Fruit fly (Drosophila melanogaster) Kc167 (cell line): Measurements from ENCODE around the gene CG8765.

Source experiments
- Sin3A ChIP-seq: fragments of >200 bp; optimal IDR thresholded peaks from 2 replicates; lab custom pipeline; 2018; ENCODE audit warnings: missing external identifiers
- h ChIP-seq: fragments of >200 bp; optimal IDR thresholded peaks from 3 replicates; lab custom pipeline; 2018; ENCODE audit warnings: missing external identifiers

dm6 chr3L:19703323-19703722, 16.2 kb upstream of the CG8765 start:
- TF ChIP-seq Sin3A (lab: Kevin White, UChicago) (no peak), h (lab: Kevin White, UChicago) (no peak)
